Worm (Caenorhabditis elegans) whole organism, mixed stage, embryonic: Measurements from ENCODE around the gene T05C12.4.

Experiments
- M03D4.4 ChIP-seq: sonication (generic microtip); optimal IDR thresholded peaks from 2 replicates; lab custom pipeline; 2017; ENCODE audit warnings: mild to moderate bottlenecking, missing genetic modification characterization, missing compliant biosample characterization
- bed-3 ChIP-seq: fragments of 200-800 bp; sonication (Bioruptor generic); optimal IDR thresholded peaks from 3 replicates; lab custom pipeline; 2018; ENCODE audit warnings: mild to moderate bottlenecking, missing genetic modification characterization, moderate library complexity, missing compliant biosample characterization
- blmp-1 ChIP-seq: fragments of 150-350 bp; optimal IDR thresholded peaks from 2 replicates; lab custom pipeline; 2014; ENCODE audit warnings: missing biosample characterization, missing genetic modification characterization
- ceh-39 ChIP-seq: fragments of 150-350 bp; optimal IDR thresholded peaks from 2 replicates; lab custom pipeline; 2014; ENCODE audit warnings: missing biosample characterization, missing genetic modification characterization
- ceh-43 ChIP-seq: fragments of 200-800 bp; sonication (Bioruptor generic); optimal IDR thresholded peaks from 2 replicates; lab custom pipeline; 2018; ENCODE audit warnings: mild to moderate bottlenecking, missing genetic modification characterization, moderate library complexity, missing compliant biosample characterization
- ceh-83 ChIP-seq: fragments of 200-800 bp; sonication (Bioruptor generic); optimal IDR thresholded peaks from 2 replicates; lab custom pipeline; 2018; ENCODE audit warnings: mild to moderate bottlenecking, missing genetic modification characterization, missing compliant biosample characterization
- ces-1 ChIP-seq: fragments of 150-350 bp; optimal IDR thresholded peaks from 2 replicates; lab custom pipeline; 2014; ENCODE audit warnings: missing biosample characterization, missing genetic modification reagents, missing genetic modification characterization
- cnd-1 ChIP-seq: fragments of 200-800 bp; sonication (Bioruptor generic); optimal IDR thresholded peaks from 2 replicates; lab custom pipeline; 2018; ENCODE audit warnings: mild to moderate bottlenecking, missing genetic modification characterization, missing compliant biosample characterization
- drap-1 ChIP-seq: fragments of 200-800 bp; sonication (Bioruptor generic); optimal IDR thresholded peaks from 3 replicates; lab custom pipeline; 2018; ENCODE audit warnings: mild to moderate bottlenecking, missing genetic modification characterization, missing compliant biosample characterization
- elt-1 ChIP-seq: sonication (generic microtip); optimal IDR thresholded peaks from 2 replicates; lab custom pipeline; 2017; ENCODE audit warnings: missing genetic modification characterization, mild to moderate bottlenecking, missing compliant biosample characterization, antibody characterized with exemption, moderate library complexity, borderline replicate concordance; ENCODE audit not compliant: insufficient read depth
- elt-3 ChIP-seq: fragments of 150-350 bp; optimal IDR thresholded peaks from 2 replicates; lab custom pipeline; 2014; ENCODE audit warnings: missing biosample characterization, missing genetic modification characterization
- flh-1 ChIP-seq: fragments of 200-800 bp; sonication (Bioruptor generic); optimal IDR thresholded peaks from 2 replicates; lab custom pipeline; 2018; ENCODE audit warnings: mild to moderate bottlenecking, missing genetic modification characterization, moderate library complexity, missing compliant biosample characterization
- ham-2 ChIP-seq: fragments of 200-800 bp; sonication (Bioruptor generic); optimal IDR thresholded peaks from 2 replicates; lab custom pipeline; 2018; ENCODE audit warnings: mild to moderate bottlenecking, missing genetic modification characterization, missing compliant biosample characterization
- hlh-1 ChIP-seq: fragments of 150-350 bp; optimal IDR thresholded peaks from 2 replicates; lab custom pipeline; 2014; ENCODE audit warnings: missing biosample characterization, missing genetic modification reagents, missing genetic modification characterization
- lin-13 ChIP-seq: fragments of 150-350 bp; optimal IDR thresholded peaks from 2 replicates; lab custom pipeline; 2014; ENCODE audit warnings: missing biosample characterization, missing genetic modification characterization
- lin-32 ChIP-seq: fragments of 200-800 bp; sonication (Bioruptor generic); optimal IDR thresholded peaks from 2 replicates; lab custom pipeline; 2018; ENCODE audit warnings: mild to moderate bottlenecking, missing genetic modification characterization, missing compliant biosample characterization
- lsy-2 ChIP-seq: fragments of 150-350 bp; optimal IDR thresholded peaks from 2 replicates; lab custom pipeline; 2014; ENCODE audit warnings: missing biosample characterization, missing genetic modification characterization
- mab-5 ChIP-seq: fragments of 150-350 bp; optimal IDR thresholded peaks from 2 replicates; lab custom pipeline; 2014; ENCODE audit warnings: missing biosample characterization, missing genetic modification characterization
- mep-1 ChIP-seq: fragments of 150-350 bp; optimal IDR thresholded peaks from 2 replicates; lab custom pipeline; 2017; ENCODE audit warnings: missing biosample characterization, missing genetic modification reagents, missing genetic modification characterization, inconsistent platforms
- mls-2 ChIP-seq: sonication (generic microtip); optimal IDR thresholded peaks from 2 replicates; lab custom pipeline; 2016; ENCODE audit warnings: mild to moderate bottlenecking, missing genetic modification characterization, moderate library complexity, missing compliant biosample characterization
- nhr-12 ChIP-seq: fragments of 150-350 bp; optimal IDR thresholded peaks from 2 replicates; lab custom pipeline; 2014; ENCODE audit warnings: missing biosample characterization, missing genetic modification characterization
- nhr-2 ChIP-seq: fragments of 150-350 bp; optimal IDR thresholded peaks from 2 replicates; lab custom pipeline; 2014; ENCODE audit warnings: missing biosample characterization, missing genetic modification characterization
- nhr-237 ChIP-seq: fragments of 150-350 bp; optimal IDR thresholded peaks from 2 replicates; lab custom pipeline; 2014; ENCODE audit warnings: missing biosample characterization, missing genetic modification characterization
- nhr-28 ChIP-seq: fragments of 150-350 bp; optimal IDR thresholded peaks from 2 replicates; lab custom pipeline; 2014; ENCODE audit warnings: missing biosample characterization, missing genetic modification characterization
- nhr-76 ChIP-seq: sonication (generic microtip); optimal IDR thresholded peaks from 2 replicates; lab custom pipeline; 2017; ENCODE audit warnings: missing biosample characterization, missing genetic modification characterization
- pha-4 ChIP-seq: fragments of 150-350 bp; optimal IDR thresholded peaks from 2 replicates; lab custom pipeline; 2018; ENCODE audit warnings: missing biosample characterization, missing genetic modification reagents, missing genetic modification characterization
- sem-2 ChIP-seq: fragments of 200-800 bp; sonication (Bioruptor generic); optimal IDR thresholded peaks from 2 replicates; lab custom pipeline; 2018; ENCODE audit warnings: mild to moderate bottlenecking, missing genetic modification characterization, missing compliant biosample characterization
- snpc-4 ChIP-seq: fragments of 150-350 bp; optimal IDR thresholded peaks from 2 replicates; lab custom pipeline; 2014; ENCODE audit warnings: missing biosample characterization, missing genetic modification characterization
- sptf-1 ChIP-seq: sonication (generic microtip); optimal IDR thresholded peaks from 2 replicates; lab custom pipeline; 2017; ENCODE audit warnings: mild to moderate bottlenecking, missing genetic modification characterization, moderate library complexity, missing compliant biosample characterization
- tbx-8 ChIP-seq: fragments of 200-800 bp; sonication (Bioruptor generic); optimal IDR thresholded peaks from 2 replicates; lab custom pipeline; 2018; ENCODE audit warnings: mild to moderate bottlenecking, missing genetic modification characterization, moderate library complexity, missing compliant biosample characterization
- unc-120 ChIP-seq: sonication (generic microtip); optimal IDR thresholded peaks from 2 replicates; lab custom pipeline; 2017; ENCODE audit warnings: missing genetic modification characterization, missing compliant biosample characterization; ENCODE audit not compliant: poor library complexity, severe bottlenecking
- unc-39 ChIP-seq: fragments of 150-350 bp; optimal IDR thresholded peaks from 2 replicates; lab custom pipeline; 2014; ENCODE audit warnings: missing biosample characterization, missing genetic modification characterization
- unc-62 ChIP-seq: fragments of 150-350 bp; optimal IDR thresholded peaks from 2 replicates; lab custom pipeline; 2014; ENCODE audit warnings: missing biosample characterization, missing genetic modification reagents, missing genetic modification characterization
- zip-8 ChIP-seq: fragments of 150-350 bp; optimal IDR thresholded peaks from 2 replicates; lab custom pipeline; 2014; ENCODE audit warnings: missing biosample characterization, missing genetic modification characterization
- ztf-11 ChIP-seq: fragments of 150-350 bp; optimal IDR thresholded peaks from 2 replicates; lab custom pipeline; 2014; ENCODE audit warnings: missing biosample characterization, missing genetic modification characterization

The T05C12.4 gene

DNA sequence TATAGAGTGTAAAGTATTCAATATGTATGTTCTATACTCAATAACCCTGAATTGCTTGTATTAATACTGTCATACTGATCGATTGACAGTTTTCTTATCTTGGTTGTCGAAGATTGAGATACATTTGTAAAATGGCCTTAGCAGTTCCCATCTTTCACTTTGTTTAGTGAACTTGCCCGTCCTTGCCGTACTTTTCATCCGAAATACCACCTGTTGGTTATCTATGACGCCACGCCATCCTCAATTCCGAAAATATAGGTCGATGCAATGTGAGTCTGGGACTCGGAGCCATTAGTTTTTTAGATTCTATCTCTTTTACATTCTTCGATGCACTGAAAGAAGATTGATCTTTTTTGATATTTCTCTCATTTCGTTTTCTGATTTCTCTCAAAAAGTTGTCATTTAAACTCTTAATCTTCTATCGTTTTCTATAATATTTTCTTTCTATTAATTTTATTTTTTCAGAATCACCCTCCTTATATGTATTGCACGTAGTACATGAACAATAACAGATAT lies 50.6 kb downstream of the T05C12.4 start, which contains the start of gene ulp-4:
ulp-4 (plus strand) TSS at position 466 of the 516 bp plus-strand sequence.
- no peak for TF ChIP-seq tbx-8
- TF ChIP-seq hlh-1 (tag; lab: Kevin White, UChicago) = peak; percentile 16

DNA sequence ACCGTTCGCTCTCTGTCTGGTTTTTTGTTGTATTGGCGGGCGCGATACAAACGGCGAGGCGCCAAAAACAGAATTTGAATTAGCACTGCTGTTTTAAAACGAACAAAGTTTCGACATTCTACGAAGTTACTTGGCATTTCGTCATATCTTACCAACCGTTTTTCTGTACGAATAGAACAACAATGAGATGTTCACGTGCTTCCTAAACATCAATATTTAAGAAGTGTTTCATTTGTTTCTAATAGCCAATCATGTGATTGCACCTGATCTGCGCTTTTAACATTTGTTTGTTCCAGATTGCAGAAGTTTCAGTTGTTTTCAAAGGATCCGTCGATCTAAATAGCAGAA lies 51.2 kb downstream of the T05C12.4 start:
- TF ChIP-seq nhr-12 (tag; lab: Kevin White, UChicago) (no peak), tbx-8 (no peak), ham-2 (GFP tag; lab: Kevin White, UChicago) (no peak), zip-8 (tag; lab: Kevin White, UChicago) (no peak), elt-3 (tag; lab: Kevin White, UChicago) (no peak), bed-3 (GFP tag; lab: Kevin White, UChicago) (no peak), nhr-2 (no peak), unc-120 (tag; lab: Kevin White, UChicago) (no peak), lsy-2 (tag; lab: Kevin White, UChicago) (no peak), blmp-1 (no peak), lin-13 (tag; lab: Kevin White, UChicago) (no peak), ceh-83 (GFP tag; lab: Kevin White, UChicago) (no peak), ztf-11 (no peak), cnd-1 (tag; lab: Kevin White, UChicago) (no peak), snpc-4 (tag; lab: Kevin White, UChicago) (no peak), pha-4 (tag; lab: Kevin White, UChicago) (no peak), M03D4.4 (tag; lab: Kevin White, UChicago) (no peak)

DNA sequence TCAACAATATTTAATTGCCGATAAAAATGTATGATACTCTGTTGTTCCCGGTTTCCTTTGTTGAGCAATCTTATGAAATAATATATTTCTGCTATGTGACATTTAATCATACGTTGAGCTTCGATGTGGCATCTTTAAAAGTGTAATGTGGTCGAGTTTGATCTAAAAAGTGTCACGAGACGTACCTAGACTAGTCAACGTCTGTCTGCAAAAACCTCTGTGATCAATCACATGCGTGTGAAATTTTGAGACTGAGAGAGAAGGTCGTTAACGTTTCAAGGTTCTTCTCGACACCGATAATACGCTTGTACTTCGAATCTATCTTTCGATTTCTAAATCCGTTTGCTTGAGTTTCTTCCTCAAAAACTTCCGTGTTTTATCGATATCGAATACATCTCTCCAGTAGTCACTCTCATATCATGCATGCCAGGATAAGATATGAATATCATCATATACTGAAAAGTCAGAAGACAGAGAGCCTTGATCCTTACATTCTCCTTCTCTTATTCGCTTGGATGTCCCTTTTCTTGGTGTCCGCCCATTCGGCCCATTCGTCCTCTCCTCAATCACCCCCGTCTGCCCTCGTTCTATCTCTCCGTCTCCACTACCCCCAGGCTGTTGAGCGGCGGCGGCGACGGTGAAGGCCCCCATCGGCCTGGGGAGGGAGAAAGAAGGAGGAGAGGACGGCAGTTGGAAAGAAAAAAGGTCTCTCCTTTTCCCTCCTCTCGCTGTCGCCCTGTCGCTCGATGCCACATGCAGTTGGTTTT lies 51.7 kb downstream of the T05C12.4 start:
- TF ChIP-seq tbx-8 = peak; percentile 22
- peak; percentile 66 for TF ChIP-seq mls-2 (tag; lab: Kevin White, UChicago)
- peak; percentile 89 for TF ChIP-seq unc-120 (tag; lab: Kevin White, UChicago)
- no peak for TF ChIP-seq zip-8 (tag; lab: Kevin White, UChicago)
- TF ChIP-seq unc-39 (tag; lab: Kevin White, UChicago) = no peak
- no peak for TF ChIP-seq lin-13 (tag; lab: Kevin White, UChicago)
- TF ChIP-seq pha-4 (tag; lab: Kevin White, UChicago) = no peak
- no peak for TF ChIP-seq blmp-1
- no peak for TF ChIP-seq unc-62 (GFP tag; lab: Kevin White, UChicago)
- TF ChIP-seq cnd-1 (tag; lab: Kevin White, UChicago) = peak; percentile 16
- TF ChIP-seq snpc-4 (tag; lab: Kevin White, UChicago) = no peak
- TF ChIP-seq ceh-43 (GFP tag; lab: Kevin White, UChicago) = no peak
- no peak for TF ChIP-seq ztf-11
- TF ChIP-seq lsy-2 (tag; lab: Kevin White, UChicago) = peak; percentile 17
- TF ChIP-seq nhr-2 = no peak
- no peak for TF ChIP-seq elt-1
- TF ChIP-seq lin-32 (GFP tag; lab: Kevin White, UChicago) = peak; percentile 9
- TF ChIP-seq nhr-237 (tag; lab: Kevin White, UChicago) = no peak
- peak; percentile 71 for TF ChIP-seq sptf-1 (tag; lab: Kevin White, UChicago)
- TF ChIP-seq sem-2 = peak; percentile 34
- TF ChIP-seq nhr-12 (tag; lab: Kevin White, UChicago) = no peak
- no peak for TF ChIP-seq mab-5
- peak; percentile 22 for TF ChIP-seq hlh-1 (tag; lab: Kevin White, UChicago)
- TF ChIP-seq nhr-76 (tag; lab: Kevin White, UChicago) = no peak
- no peak for TF ChIP-seq elt-3 (tag; lab: Kevin White, UChicago)
- TF ChIP-seq ceh-39 (tag; lab: Kevin White, UChicago) = no peak
- no peak for TF ChIP-seq nhr-28 (tag; lab: Kevin White, UChicago)
- TF ChIP-seq ceh-83 (GFP tag; lab: Kevin White, UChicago) = no peak
- no peak for TF ChIP-seq bed-3 (GFP tag; lab: Kevin White, UChicago)
- TF ChIP-seq ham-2 (GFP tag; lab: Kevin White, UChicago) = peak; percentile 66
- TF ChIP-seq ces-1 = no peak
- peak; percentile 51 for TF ChIP-seq drap-1
- TF ChIP-seq mep-1 (tag; lab: Kevin White, UChicago) = peak; percentile 61
- TF ChIP-seq M03D4.4 (tag; lab: Kevin White, UChicago) = peak; percentile 46
- no peak for TF ChIP-seq flh-1 (GFP tag; lab: Kevin White, UChicago)
